Fruit fly (Drosophila melanogaster) whole organism, embryonic: ENCODE data around the gene CG7860.

ENCODE experiments used
- CG11085 ChIP-seq: fragments of 200-800 bp; sonication (Bioruptor generic); IDR thresholded peaks from 2 replicates; pipeline ENCODE4 v1.3.6; 2022; ENCODE audit warnings: missing biosample characterization, missing genetic modification characterization
- CG11398 ChIP-seq: fragments of 200-800 bp; sonication (Bioruptor generic); optimal IDR thresholded peaks from 2 replicates; lab custom pipeline; 2016; ENCODE audit warnings: missing biosample characterization, missing genetic modification characterization
- CG11504 ChIP-seq: fragments of 200-800 bp; sonication (Bioruptor generic); optimal IDR thresholded peaks from 3 replicates; lab custom pipeline; 2019; ENCODE audit warnings: missing biosample characterization, mild to moderate bottlenecking, missing genetic modification characterization, moderate library complexity
- CG12769 ChIP-seq: fragments of 200-800 bp; sonication (Bioruptor generic); optimal IDR thresholded peaks from 2 replicates; lab custom pipeline; 2019; ENCODE audit warnings: missing biosample characterization, mild to moderate bottlenecking, missing genetic modification characterization, moderate library complexity
- CG14441 ChIP-seq: fragments of 200-800 bp; sonication (Bioruptor generic); IDR thresholded peaks from 2 replicates; pipeline ENCODE4 v1.3.6; 2022; ENCODE audit warnings: missing biosample characterization, missing genetic modification characterization
- CG15073 ChIP-seq: fragments of 200-800 bp; sonication (Bioruptor generic); optimal IDR thresholded peaks from 2 replicates; lab custom pipeline; 2016; ENCODE audit warnings: missing biosample characterization, missing genetic modification characterization
- CG15269 ChIP-seq: fragments of 200-800 bp; sonication (Bioruptor generic); optimal IDR thresholded peaks from 2 replicates; lab custom pipeline; 2018; ENCODE audit warnings: missing biosample characterization, mild to moderate bottlenecking, missing genetic modification characterization, moderate library complexity
- CG15479 ChIP-seq: fragments of 200-800 bp; sonication (Bioruptor generic); optimal IDR thresholded peaks from 3 replicates; lab custom pipeline; 2019; ENCODE audit warnings: missing biosample characterization, mild to moderate bottlenecking, missing genetic modification characterization, moderate library complexity
- CG15514 ChIP-seq: fragments of 200-800 bp; sonication (Bioruptor generic); optimal IDR thresholded peaks from 3 replicates; lab custom pipeline; 2017; ENCODE audit warnings: missing biosample characterization, missing genetic modification characterization, mild to moderate bottlenecking, moderate library complexity, missing genetic modification reagents
- CG16815 ChIP-seq: fragments of 200-800 bp; sonication (Bioruptor generic); optimal IDR thresholded peaks from 3 replicates; lab custom pipeline; 2017; ENCODE audit warnings: missing biosample characterization, mild to moderate bottlenecking, missing genetic modification characterization
- CG17186 ChIP-seq: fragments of 200-800 bp; sonication (Bioruptor generic); optimal IDR thresholded peaks from 3 replicates; lab custom pipeline; 2017; ENCODE audit warnings: missing biosample characterization, missing genetic modification reagents, missing genetic modification characterization
- CG31441 ChIP-seq: fragments of 200-800 bp; sonication (Bioruptor generic); IDR thresholded peaks from 2 replicates; pipeline ENCODE4 v1.3.6; 2022; ENCODE audit warnings: missing biosample characterization, missing genetic modification characterization
- CG8765 ChIP-seq: fragments of 200-800 bp; sonication (Bioruptor generic); IDR thresholded peaks from 2 replicates; pipeline ENCODE4 v1.3.6; 2022; ENCODE audit warnings: missing biosample characterization, missing genetic modification characterization
- E2f2 ChIP-seq: fragments of 200-800 bp; sonication (Bioruptor generic); IDR thresholded peaks from 2 replicates; pipeline ENCODE4 v1.3.6; 2022; ENCODE audit warnings: missing biosample characterization, missing genetic modification characterization
- Eip74EF ChIP-seq, 2 experiments: fragments of 200-800 bp in 1 of 2; fragments of >200 bp in 1 of 2; sonication (Bioruptor generic) in 1 of 2; optimal IDR thresholded peaks; 2 replicates each; lab custom pipeline; 2017 to 2019; ENCODE audit warnings: missing biosample characterization in 2 of 2, missing genetic modification characterization in 2 of 2, mild to moderate bottlenecking in 1 of 2, moderate library complexity in 1 of 2
- Hr51 ChIP-seq, 2 experiments: fragments of 200-800 bp; sonication (Bioruptor generic); optimal IDR thresholded peaks; 2 replicates in 1 of 2; 3 replicates in 1 of 2; lab custom pipeline; 2016 to 2018; ENCODE audit warnings: missing biosample characterization in 2 of 2, missing genetic modification characterization in 2 of 2, mild to moderate bottlenecking in 1 of 2, moderate library complexity in 1 of 2
- MBD-R2 ChIP-seq: fragments of 200-800 bp; sonication (Bioruptor generic); IDR thresholded peaks from 2 replicates; pipeline ENCODE4 v1.3.6; 2022; ENCODE audit warnings: missing biosample characterization, missing genetic modification characterization
- Myb ChIP-seq: fragments of 200-800 bp; sonication (Bioruptor generic); optimal IDR thresholded peaks from 2 replicates; lab custom pipeline; 2016; ENCODE audit warnings: missing biosample characterization, missing genetic modification characterization
- Neu2 ChIP-seq: fragments of 200-800 bp; sonication (Bioruptor generic); optimal IDR thresholded peaks from 3 replicates; lab custom pipeline; 2016; ENCODE audit warnings: missing biosample characterization, missing genetic modification characterization, borderline replicate concordance
- Oli ChIP-seq: fragments of 200-800 bp; sonication (Bioruptor generic); optimal IDR thresholded peaks from 2 replicates; lab custom pipeline; 2018; ENCODE audit warnings: missing biosample characterization, mild to moderate bottlenecking, missing genetic modification characterization, moderate library complexity
- Rfx ChIP-seq: fragments of 200-800 bp; sonication (Bioruptor generic); IDR thresholded peaks from 2 replicates; pipeline ENCODE4 v1.3.6; 2022; ENCODE audit warnings: missing biosample characterization, missing genetic modification characterization
- Sry-δ ChIP-seq: fragments of 200-800 bp; sonication (Bioruptor generic); optimal IDR thresholded peaks from 2 replicates; lab custom pipeline; 2016; ENCODE audit warnings: missing biosample characterization, missing genetic modification characterization
- TFAM ChIP-seq: fragments of 200-800 bp; sonication (Bioruptor generic); optimal IDR thresholded peaks from 2 replicates; lab custom pipeline; 2017; ENCODE audit warnings: missing biosample characterization, missing genetic modification characterization, inconsistent platforms
- ato ChIP-seq: fragments of 200-800 bp; sonication (Bioruptor generic); IDR thresholded peaks from 2 replicates; pipeline ENCODE4 v1.3.6; 2022; ENCODE audit warnings: missing biosample characterization, missing genetic modification characterization; ENCODE audit not compliant: partially characterized antibody
- cg ChIP-seq: fragments of 200-800 bp; sonication (Bioruptor generic); optimal IDR thresholded peaks from 3 replicates; lab custom pipeline; 2019; ENCODE audit warnings: missing biosample characterization, mild to moderate bottlenecking, missing genetic modification characterization, moderate library complexity
- chm ChIP-seq: fragments of 200-800 bp; sonication (Bioruptor generic); IDR thresholded peaks from 2 replicates; pipeline ENCODE4 v1.3.6; 2022; ENCODE audit warnings: missing biosample characterization, missing genetic modification characterization
- grau ChIP-seq: fragments of 200-800 bp; optimal IDR thresholded peaks from 3 replicates; lab custom pipeline; 2019; ENCODE audit warnings: missing biosample characterization, mild to moderate bottlenecking, missing genetic modification characterization, moderate library complexity
- kay ChIP-seq: fragments of 200-800 bp; sonication (Bioruptor generic); optimal IDR thresholded peaks from 2 replicates; lab custom pipeline; 2016; ENCODE audit warnings: missing biosample characterization, missing genetic modification characterization
- otp ChIP-seq: fragments of 200-800 bp; sonication (Bioruptor generic); IDR thresholded peaks from 3 replicates; pipeline ENCODE4, ENCODE4 v1.3.6; 2022; ENCODE audit warnings: missing biosample characterization, missing genetic modification characterization
- pb ChIP-seq: fragments of 200-800 bp; sonication (Bioruptor generic); optimal IDR thresholded peaks from 3 replicates; lab custom pipeline; 2016; ENCODE audit warnings: missing biosample characterization, missing genetic modification characterization
- psq ChIP-seq: fragments of 200-800 bp; sonication (Bioruptor generic); optimal IDR thresholded peaks from 2 replicates; lab custom pipeline; 2017; ENCODE audit warnings: missing biosample characterization, missing genetic modification characterization
- sc ChIP-seq, 3 experiments: fragments of >200 bp in 2 of 3; fragments of 200-800 bp in 1 of 3; sonication (Bioruptor generic) in 1 of 3; optimal IDR thresholded peaks; 2 replicates in 2 of 3; 3 replicates in 1 of 3; lab custom pipeline; 2017; ENCODE audit warnings: mild to moderate bottlenecking in 1 of 3, missing biosample characterization in 1 of 3, missing genetic modification characterization in 1 of 3, missing genetic modification reagents in 1 of 3
- scrt ChIP-seq: fragments of 200-800 bp; sonication (Bioruptor generic); optimal IDR thresholded peaks from 2 replicates; lab custom pipeline; 2018; ENCODE audit warnings: missing biosample characterization, mild to moderate bottlenecking, missing genetic modification characterization, moderate library complexity
- sima ChIP-seq: fragments of 200-800 bp; sonication (Bioruptor generic); optimal IDR thresholded peaks from 2 replicates; lab custom pipeline; 2016; ENCODE audit warnings: missing biosample characterization, missing genetic modification characterization
- stwl ChIP-seq: fragments of 200-800 bp; sonication (Bioruptor generic); optimal IDR thresholded peaks from 3 replicates; lab custom pipeline; 2018; ENCODE audit warnings: missing biosample characterization, mild to moderate bottlenecking, missing genetic modification characterization, moderate library complexity
- tgo ChIP-seq: fragments of 200-800 bp; sonication (Bioruptor generic); IDR thresholded peaks from 3 replicates; pipeline ENCODE4 v1.3.6; 2022; ENCODE audit warnings: missing biosample characterization, missing genetic modification characterization
- tio ChIP-seq: fragments of 200-800 bp; sonication (Bioruptor generic); optimal IDR thresholded peaks from 2 replicates; lab custom pipeline; 2017; ENCODE audit warnings: missing biosample characterization, missing genetic modification characterization, inconsistent platforms
- tna ChIP-seq: fragments of 200-800 bp; sonication (Bioruptor generic); IDR thresholded peaks from 2 replicates; pipeline ENCODE4 v1.3.6; 2022; ENCODE audit warnings: missing biosample characterization, missing genetic modification characterization; ENCODE audit not compliant: partially characterized antibody
- wek ChIP-seq: fragments of 200-800 bp; sonication (Bioruptor generic); optimal IDR thresholded peaks from 3 replicates; lab custom pipeline; 2018; ENCODE audit warnings: missing biosample characterization, mild to moderate bottlenecking, missing genetic modification characterization, moderate library complexity
- z ChIP-seq: fragments of 200-800 bp; sonication (Bioruptor generic); IDR thresholded peaks from 3 replicates; pipeline ENCODE4 v1.3.6; 2022; ENCODE audit warnings: missing biosample characterization, missing genetic modification characterization

Gene CG7860

dm6 chrX:15532062-15532461 is 36.7 kb upstream of the CG7860 start (continued):
- TF ChIP-seq Eip74EF (GFP tag; optimal IDR thresholded peaks at IDR 0.05; lab: Kevin White, UChicago): no peak
- TF ChIP-seq otp: peak; percentile 54; the same call in 1 of the 3 replicates
- peak; percentile 34; the same call in 1 of the 2 replicates for TF ChIP-seq CG31441 (GFP tag; lab: Robert Waterston, UW)
- no peak for TF ChIP-seq kay (GFP tag; lab: Kevin White, UChicago)
- TF ChIP-seq sc (optimal IDR thresholded peaks at IDR 0.05; lab: Kevin White, UChicago): no peak
- TF ChIP-seq sc (GFP tag; optimal IDR thresholded peaks at IDR 0.05; lab: Kevin White, UChicago): no peak
- TF ChIP-seq CG15269 (tag; lab: Kevin White, UChicago): peak; percentile 45
- no peak for TF ChIP-seq chm (GFP tag; lab: Robert Waterston, UW)
- no peak for TF ChIP-seq CG15073
- TF ChIP-seq MBD-R2 (GFP tag; lab: Robert Waterston, UW): peak; percentile 26; the same call in 1 of the 2 replicates
- TF ChIP-seq grau (tag; lab: Kevin White, UChicago): peak; percentile 75
- no peak for TF ChIP-seq stwl (tag; lab: Kevin White, UChicago)
- TF ChIP-seq tna (GFP tag; lab: Robert Waterston, UW): no peak
- no peak for TF ChIP-seq CG8765
- no peak for TF ChIP-seq cg (GFP tag; lab: Kevin White, UChicago)
- TF ChIP-seq Sry-δ (GFP tag; lab: Kevin White, UChicago): no peak
- TF ChIP-seq Hr51 (GFP tag; optimal IDR thresholded peaks at IDR 0.05; lab: Kevin White, UChicago): peak in 1 of 2 experiments; percentile 45
- no peak for TF ChIP-seq E2f2 (GFP tag; lab: Robert Waterston, UW)
- TF ChIP-seq CG11504 (tag; lab: Kevin White, UChicago): peak; percentile 63
- no peak for TF ChIP-seq wek (GFP tag; lab: Kevin White, UChicago)
- TF ChIP-seq Myb (GFP tag; lab: Kevin White, UChicago): no peak
- TF ChIP-seq CG17186: no peak
- peak; percentile 5 for TF ChIP-seq scrt (GFP tag; lab: Kevin White, UChicago)
- TF ChIP-seq CG15514 (GFP tag; lab: Kevin White, UChicago): no peak
- TF ChIP-seq CG16815 (GFP tag; lab: Kevin White, UChicago): no peak
- no peak for TF ChIP-seq tio (GFP tag; lab: Kevin White, UChicago)
- no peak for TF ChIP-seq Neu2 (GFP tag; lab: Kevin White, UChicago)
- no peak for TF ChIP-seq z (GFP tag; lab: Robert Waterston, UW)
- TF ChIP-seq sima: no peak
- no peak for TF ChIP-seq TFAM (GFP tag; lab: Kevin White, UChicago)
- TF ChIP-seq Oli (tag; lab: Kevin White, UChicago): peak; percentile 39
- TF ChIP-seq CG15479 (GFP tag; lab: Kevin White, UChicago): no peak
- TF ChIP-seq CG11398: no peak
- 0 out of 2 replicates have a peak, but pooled peaks have one; percentile 30 for TF ChIP-seq CG11085 (GFP tag; lab: Robert Waterston, UW)
- TF ChIP-seq Rfx: peak; percentile 72
- TF ChIP-seq CG14441: peak; percentile 49; the same call in 1 of the 2 replicates
- TF ChIP-seq CG12769 (tag; lab: Kevin White, UChicago): peak; percentile 39
- TF ChIP-seq ato: no peak
- TF ChIP-seq tgo (GFP tag; lab: Robert Waterston, UW): peak; percentile 47; the same call in 1 of the 3 replicates
- TF ChIP-seq pb: no peak
- no peak for TF ChIP-seq psq (GFP tag; lab: Kevin White, UChicago)
